Worm (Caenorhabditis elegans): ENCODE measurements around the gene Y75B8A.31.

DNA sequence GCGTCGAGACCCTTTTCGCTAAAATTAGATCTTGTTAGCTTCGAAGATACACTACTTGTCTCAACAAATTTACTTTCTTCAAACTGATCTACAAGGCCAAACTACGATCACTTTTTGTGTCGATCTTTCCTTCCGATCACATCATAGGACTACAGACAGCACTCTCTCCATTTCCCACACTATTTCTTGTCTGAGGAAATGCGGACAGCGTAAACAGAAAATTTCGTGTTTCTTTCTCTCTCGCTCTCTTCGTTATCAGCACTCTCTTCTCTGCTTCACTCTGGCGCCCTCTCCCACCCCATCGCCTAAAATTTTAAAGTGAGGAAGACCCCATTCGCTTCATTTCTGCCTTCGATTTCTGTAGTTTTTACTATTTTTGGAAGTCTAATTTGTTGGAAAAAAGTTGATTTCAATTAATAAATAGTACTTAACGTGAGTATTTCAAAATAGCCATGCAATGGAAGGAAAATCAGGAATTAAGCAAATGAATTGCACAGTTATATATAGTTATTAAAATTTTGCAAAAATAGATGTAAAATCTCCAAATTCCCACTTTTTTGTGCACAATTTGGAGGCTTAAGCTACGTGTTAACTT is 15.9 kb upstream of the Y75B8A.31 start:
- TF ChIP-seq sox-4 (tag; optimal IDR thresholded peaks at IDR 0.05) (no peak), pqm-1 (tag; optimal IDR thresholded peaks at IDR 0.05) (no peak), swsn-7 (tag; optimal IDR thresholded peaks at IDR 0.05) (peak; percentile 68), ama-1 (optimal IDR thresholded peaks at IDR 0.05) (no peak), nhr-11 (tag; optimal IDR thresholded peaks at IDR 0.05) (no peak), alr-1 (tag; optimal IDR thresholded peaks at IDR 0.05; ENCODE audit: borderline replicate concordance) (no peak)
